Fruit fly (Drosophila melanogaster) whole organism, adult: ENCODE results near the gene CG13380.

Experiments
- CG11617 ChIP-seq: fragments of 200-800 bp; sonication (Bioruptor generic); optimal IDR thresholded peaks from 2 replicates; lab custom pipeline; 2017; ENCODE audit warnings: mild to moderate bottlenecking, missing biosample characterization, missing genetic modification reagents, missing genetic modification characterization
- CG12768 ChIP-seq: fragments of 200-800 bp; sonication (Bioruptor generic); optimal IDR thresholded peaks from 2 replicates; lab custom pipeline; 2017; ENCODE audit warnings: missing biosample characterization, missing genetic modification characterization, mild to moderate bottlenecking, moderate library complexity, missing genetic modification reagents
- CG14711 ChIP-seq: fragments of 200-800 bp; sonication (Bioruptor generic); optimal IDR thresholded peaks from 2 replicates; lab custom pipeline; 2018; ENCODE audit warnings: missing biosample characterization, mild to moderate bottlenecking, missing genetic modification characterization, moderate library complexity
- CG1620 ChIP-seq: fragments of 200-800 bp; sonication (Bioruptor generic); optimal IDR thresholded peaks from 2 replicates; lab custom pipeline; 2016; ENCODE audit warnings: missing biosample characterization, missing genetic modification characterization
- CG33017 ChIP-seq: fragments of 200-800 bp; sonication (Bioruptor generic); optimal IDR thresholded peaks from 2 replicates; lab custom pipeline; 2018; ENCODE audit warnings: missing biosample characterization, mild to moderate bottlenecking, missing genetic modification characterization, moderate library complexity
- CG5204 ChIP-seq: fragments of 200-800 bp; sonication (Bioruptor generic); optimal IDR thresholded peaks from 2 replicates; lab custom pipeline; 2016; ENCODE audit warnings: missing biosample characterization, missing genetic modification characterization
- CG7045 ChIP-seq: fragments of 200-800 bp; sonication (Bioruptor generic); optimal IDR thresholded peaks from 2 replicates; lab custom pipeline; 2017; ENCODE audit warnings: missing biosample characterization, mild to moderate bottlenecking, missing genetic modification characterization
- CG7101 ChIP-seq: fragments of 200-800 bp; sonication (Bioruptor generic); optimal IDR thresholded peaks from 2 replicates; lab custom pipeline; 2018; ENCODE audit warnings: missing biosample characterization, mild to moderate bottlenecking, missing genetic modification characterization, moderate library complexity
- Clk ChIP-seq: fragments of 200-800 bp; sonication (Bioruptor generic); optimal IDR thresholded peaks from 2 replicates; lab custom pipeline; 2017; ENCODE audit warnings: missing biosample characterization, missing genetic modification characterization
- Crg-1 ChIP-seq: fragments of 200-800 bp; sonication (Bioruptor generic); optimal IDR thresholded peaks from 2 replicates; lab custom pipeline; 2016; ENCODE audit warnings: missing biosample characterization, missing genetic modification characterization
- Hr96 ChIP-seq: fragments of 200-800 bp; sonication (Bioruptor generic); optimal IDR thresholded peaks from 2 replicates; lab custom pipeline; 2016; ENCODE audit warnings: missing biosample characterization, missing genetic modification characterization
- Mnt ChIP-seq: fragments of 200-800 bp; sonication (Bioruptor generic); optimal IDR thresholded peaks from 2 replicates; lab custom pipeline; 2016; ENCODE audit warnings: missing biosample characterization, mild to moderate bottlenecking, missing genetic modification characterization
- bab1 ChIP-seq: fragments of 200-800 bp; sonication (Bioruptor generic); optimal IDR thresholded peaks from 3 replicates; lab custom pipeline; 2019; ENCODE audit warnings: missing biosample characterization, mild to moderate bottlenecking, missing genetic modification characterization, moderate library complexity
- cic ChIP-seq: fragments of 200-800 bp; sonication (Bioruptor generic); optimal IDR thresholded peaks from 2 replicates; lab custom pipeline; 2017; ENCODE audit warnings: missing biosample characterization, mild to moderate bottlenecking, missing genetic modification characterization, moderate library complexity
- cnc ChIP-seq, 2 experiments: fragments of >200 bp; optimal IDR thresholded peaks; 2 replicates each; lab custom pipeline; 2017
- ovo ChIP-seq: fragments of 200-800 bp; sonication (Bioruptor generic); optimal IDR thresholded peaks from 2 replicates; lab custom pipeline; 2016; ENCODE audit warnings: missing biosample characterization, missing genetic modification characterization
- pad ChIP-seq: fragments of 200-800 bp; sonication (Bioruptor generic); optimal IDR thresholded peaks from 3 replicates; lab custom pipeline; 2017; ENCODE audit warnings: missing biosample characterization, missing genetic modification characterization, mild to moderate bottlenecking, moderate library complexity, missing genetic modification reagents
- tj ChIP-seq: fragments of 200-800 bp; sonication (Bioruptor generic); optimal IDR thresholded peaks from 3 replicates; lab custom pipeline; 2017; ENCODE audit warnings: missing biosample characterization, mild to moderate bottlenecking, missing genetic modification characterization, moderate library complexity
- toe ChIP-seq: fragments of 200-800 bp; sonication (Bioruptor generic); optimal IDR thresholded peaks from 2 replicates; lab custom pipeline; 2016; ENCODE audit warnings: missing biosample characterization, missing genetic modification characterization

Gene CG13380

dm6 chr3L:18620988-18621734, 3.4 kb upstream of the CG13380 start:
- peak; percentile 26 for TF ChIP-seq CG7101 (tag; lab: Kevin White, UChicago)
- TF ChIP-seq CG12768, result no peak
- no peak for TF ChIP-seq tj (GFP tag; lab: Kevin White, UChicago)
- TF ChIP-seq bab1 (GFP tag; lab: Kevin White, UChicago), result peak; percentile 48
- TF ChIP-seq Hr96 (GFP tag; lab: Kevin White, UChicago), result peak; percentile 30
- peak; percentile 79 for TF ChIP-seq pad

- TF ChIP-seq tj (GFP tag; lab: Kevin White, UChicago) (no peak), CG7045 (no peak)
Measured at dm6 chr3L:18611600-18611999, 6.1 kb downstream of the CG13380 start, which contains the start of gene CG32199. TSS of gene CG32199 (plus strand) at chr3L:18611900.

- no peak for TF ChIP-seq toe (GFP tag; lab: Kevin White, UChicago)
- no peak for TF ChIP-seq Crg-1 (GFP tag; lab: Kevin White, UChicago)
Measured at dm6 chr3L:18609320-18609719, 8.4 kb downstream of the CG13380 start, which contains the start of gene CG32201. TSS of gene CG32201 (plus strand) at chr3L:18609620.

dm6 chr3L:18607162-18607561, 10.6 kb downstream of the CG13380 start, which contains the start of gene CG18231:
TSS of gene CG18231 (plus strand) at chr3L:18607462.
- TF ChIP-seq ovo (GFP tag; lab: Kevin White, UChicago), result no peak
- no peak for TF ChIP-seq tj (GFP tag; lab: Kevin White, UChicago)
- no peak for TF ChIP-seq bab1 (GFP tag; lab: Kevin White, UChicago)
- TF ChIP-seq CG12768, result no peak
- TF ChIP-seq cnc (optimal IDR thresholded peaks at IDR 0.05; lab: Kevin White, UChicago), result no peak
- TF ChIP-seq Hr96 (GFP tag; lab: Kevin White, UChicago), result no peak

dm6 chr3L:18605172-18605571, 12.6 kb downstream of the CG13380 start, which contains the start of gene CG18233:
TSS of gene CG18233 (plus strand) at chr3L:18605472.
- TF ChIP-seq cic, result no peak
- no peak for TF ChIP-seq cnc (optimal IDR thresholded peaks at IDR 0.05; lab: Kevin White, UChicago)
- TF ChIP-seq CG12768, result no peak
- TF ChIP-seq tj (GFP tag; lab: Kevin White, UChicago), result no peak
- TF ChIP-seq CG14711 (tag; lab: Kevin White, UChicago), result no peak
- no peak for TF ChIP-seq pad

- TF ChIP-seq toe (GFP tag; lab: Kevin White, UChicago), result no peak
- TF ChIP-seq Hr96 (GFP tag; lab: Kevin White, UChicago), result no peak
- no peak for TF ChIP-seq CG14711 (tag; lab: Kevin White, UChicago)
- TF ChIP-seq cnc (optimal IDR thresholded peaks at IDR 0.05; lab: Kevin White, UChicago), result no peak
- no peak for TF ChIP-seq CG11617 (GFP tag; lab: Kevin White, UChicago)
- no peak for TF ChIP-seq Clk (GFP tag; lab: Kevin White, UChicago)
- no peak for TF ChIP-seq Mnt
- no peak for TF ChIP-seq CG33017 (tag; lab: Kevin White, UChicago)
- TF ChIP-seq ovo (GFP tag; lab: Kevin White, UChicago), result no peak
- TF ChIP-seq CG1620 (GFP tag; lab: Kevin White, UChicago), result no peak
- TF ChIP-seq tj (GFP tag; lab: Kevin White, UChicago), result no peak
- no peak for TF ChIP-seq bab1 (GFP tag; lab: Kevin White, UChicago)
- TF ChIP-seq CG12768, result no peak
- no peak for TF ChIP-seq cic
Measured at dm6 chr3L:18603125-18603524, 14.6 kb downstream of the CG13380 start, which contains the start of gene CG18234. TSS of gene CG18234 (plus strand) at chr3L:18603425.

dm6 chr3L:18593671-18594070, 24.1 kb downstream of the CG13380 start, which contains the start of gene term:
TSS of gene term (minus strand) at chr3L:18593771.
- TF ChIP-seq CG33017 (tag; lab: Kevin White, UChicago), result no peak
- TF ChIP-seq CG5204 (GFP tag; lab: Kevin White, UChicago), result no peak
- TF ChIP-seq CG7045, result no peak
- no peak for TF ChIP-seq tj (GFP tag; lab: Kevin White, UChicago)
- no peak for TF ChIP-seq Mnt
- no peak for TF ChIP-seq CG1620 (GFP tag; lab: Kevin White, UChicago)
- no peak for TF ChIP-seq Hr96 (GFP tag; lab: Kevin White, UChicago)
- TF ChIP-seq CG12768, result no peak
- TF ChIP-seq bab1 (GFP tag; lab: Kevin White, UChicago), result no peak
- TF ChIP-seq Clk (GFP tag; lab: Kevin White, UChicago), result no peak
- TF ChIP-seq CG7101 (tag; lab: Kevin White, UChicago), result no peak
- no peak for TF ChIP-seq cnc (optimal IDR thresholded peaks at IDR 0.05; lab: Kevin White, UChicago)
- TF ChIP-seq ovo (GFP tag; lab: Kevin White, UChicago), result no peak
- TF ChIP-seq CG11617 (GFP tag; lab: Kevin White, UChicago), result no peak
- TF ChIP-seq toe (GFP tag; lab: Kevin White, UChicago), result no peak
